Fruit fly (Drosophila melanogaster) whole organism, wandering third instar larva: ENCODE results near the gene CG13471.
A peak's percentile ranks its signal among the peaks of the same experiment; 100 is the strongest.

Experiments
- Abd-B ChIP-seq: fragments of >200 bp; optimal IDR thresholded peaks from 2 replicates; lab custom pipeline; 2017; ENCODE audit warnings: missing biosample characterization, missing genetic modification characterization
- CG32264 ChIP-seq: fragments of 200-800 bp; sonication (Bioruptor generic); optimal IDR thresholded peaks from 2 replicates; lab custom pipeline; 2016; ENCODE audit warnings: missing biosample characterization, missing genetic modification characterization
- CG9705 ChIP-seq: fragments of 200-800 bp; sonication (Bioruptor generic); optimal IDR thresholded peaks from 2 replicates; lab custom pipeline; 2018; ENCODE audit warnings: missing biosample characterization, mild to moderate bottlenecking, missing genetic modification characterization
- CrebA ChIP-seq: fragments of 200-800 bp; sonication (Bioruptor generic); optimal IDR thresholded peaks from 2 replicates; lab custom pipeline; 2016; ENCODE audit warnings: missing biosample characterization, mild to moderate bottlenecking, missing genetic modification characterization, borderline replicate concordance
- Dfd ChIP-seq: fragments of >200 bp; optimal IDR thresholded peaks from 2 replicates; lab custom pipeline; 2017; ENCODE audit warnings: missing biosample characterization, missing genetic modification characterization
- Dif ChIP-seq: fragments of 200-275, 200-300 bp; sonication (Bioruptor generic); optimal IDR thresholded peaks from 2 replicates; lab custom pipeline; 2018; ENCODE audit warnings: missing biosample characterization, missing genetic modification characterization; ENCODE audit not compliant: partially characterized antibody
- GATAd ChIP-seq: sonication (Bioruptor generic); optimal IDR thresholded peaks from 2 replicates; lab custom pipeline; 2016; ENCODE audit warnings: missing biosample characterization, missing genetic modification characterization
- HLH106 ChIP-seq: fragments of 200-800 bp; optimal IDR thresholded peaks from 3 replicates; lab custom pipeline; 2019; ENCODE audit warnings: missing biosample characterization, mild to moderate bottlenecking, missing genetic modification characterization, moderate library complexity
- Hnf4 ChIP-seq: fragments of 200-800 bp; sonication (Bioruptor generic); optimal IDR thresholded peaks from 2 replicates; lab custom pipeline; 2016; ENCODE audit warnings: missing biosample characterization, mild to moderate bottlenecking, missing genetic modification characterization
- Hr78 ChIP-seq: fragments of >200 bp; optimal IDR thresholded peaks from 2 replicates; lab custom pipeline; 2017; ENCODE audit warnings: missing biosample characterization, missing genetic modification characterization
- Hr83 ChIP-seq: fragments of 200-300 bp; sonication (Bioruptor generic); optimal IDR thresholded peaks from 2 replicates; lab custom pipeline; 2016; ENCODE audit warnings: missing biosample characterization, mild to moderate bottlenecking, missing genetic modification characterization, moderate library complexity; ENCODE audit not compliant: poor library complexity, severe bottlenecking
- Jra ChIP-seq: sonication (Bioruptor generic); optimal IDR thresholded peaks from 2 replicates; lab custom pipeline; 2016; ENCODE audit warnings: missing biosample characterization, missing genetic modification characterization
- Mio ChIP-seq: sonication (Bioruptor generic); optimal IDR thresholded peaks from 2 replicates; lab custom pipeline; 2016; ENCODE audit warnings: missing biosample characterization, missing genetic modification characterization
- Myc ChIP-seq: fragments of >200 bp; optimal IDR thresholded peaks from 2 replicates; lab custom pipeline; 2017
- N ChIP-seq: fragments of >200 bp; optimal IDR thresholded peaks from 2 replicates; lab custom pipeline; 2018; ENCODE audit warnings: missing biosample characterization, missing external identifiers, missing genetic modification characterization
- OdsH ChIP-seq: fragments of 200-800 bp; sonication (Bioruptor generic); optimal IDR thresholded peaks from 2 replicates; lab custom pipeline; 2016; ENCODE audit warnings: missing biosample characterization, mild to moderate bottlenecking, missing genetic modification characterization
- Rel ChIP-seq, 2 experiments: fragments of 200-800 bp; sonication (Bioruptor generic) in 1 of 2; optimal IDR thresholded peaks; 2 replicates in 1 of 2; 3 replicates in 1 of 2; lab custom pipeline; 2016 to 2019; ENCODE audit warnings: mild to moderate bottlenecking in 2 of 2, missing biosample characterization in 2 of 2, missing genetic modification characterization in 2 of 2, moderate library complexity in 1 of 2
- Sp1 ChIP-seq: fragments of 200-800 bp; sonication (Bioruptor generic); optimal IDR thresholded peaks from 3 replicates; lab custom pipeline; 2019; ENCODE audit warnings: missing biosample characterization, mild to moderate bottlenecking, missing genetic modification characterization, moderate library complexity
- Vsx2 ChIP-seq: fragments of 200-300, 225-300 bp; sonication (Bioruptor generic); optimal IDR thresholded peaks from 2 replicates; lab custom pipeline; 2018; ENCODE audit warnings: missing biosample characterization, missing genetic modification characterization; ENCODE audit not compliant: partially characterized antibody
- br ChIP-seq: fragments of 200-800 bp; sonication (Bioruptor generic); optimal IDR thresholded peaks from 2 replicates; lab custom pipeline; 2016; ENCODE audit warnings: missing biosample characterization, missing genetic modification characterization
- brk ChIP-seq: fragments of 200-800 bp; sonication (Bioruptor generic); optimal IDR thresholded peaks from 2 replicates; lab custom pipeline; 2016; ENCODE audit warnings: missing biosample characterization, mild to moderate bottlenecking, missing genetic modification characterization
- dl ChIP-seq, 2 experiments: fragments of 175-275, 200-275 bp in 1 of 2; fragments of 200-275 bp in 1 of 2; sonication (Bioruptor generic); optimal IDR thresholded peaks; lab custom pipeline; 2018; ENCODE audit warnings: mild to moderate bottlenecking in 2 of 2, missing biosample characterization in 2 of 2, missing genetic modification characterization in 2 of 2, moderate library complexity in 2 of 2; ENCODE audit not compliant: partially characterized antibody in 2 of 2, insufficient read depth in 1 of 2
- dmrt93B ChIP-seq: fragments of 200-800 bp; sonication (Bioruptor generic); optimal IDR thresholded peaks from 2 replicates; lab custom pipeline; 2018; ENCODE audit warnings: missing biosample characterization, mild to moderate bottlenecking, missing genetic modification characterization
- dsf ChIP-seq: sonication (Bioruptor generic); optimal IDR thresholded peaks from 2 replicates; lab custom pipeline; 2016; ENCODE audit warnings: missing biosample characterization, missing genetic modification characterization, borderline replicate concordance
- ey ChIP-seq: fragments of 200-800 bp; sonication (Bioruptor generic); optimal IDR thresholded peaks from 2 replicates; lab custom pipeline; 2016; ENCODE audit warnings: missing biosample characterization, missing genetic modification characterization
- foxo ChIP-seq, 2 experiments: fragments of 200-800 bp; sonication (Bioruptor generic); optimal IDR thresholded peaks; 2 replicates in 1 of 2; 3 replicates in 1 of 2; lab custom pipeline; 2016 to 2017; ENCODE audit warnings: missing biosample characterization in 2 of 2, missing genetic modification characterization in 2 of 2
- fru ChIP-seq: fragments of 200-800 bp; sonication (Bioruptor generic); optimal IDR thresholded peaks from 3 replicates; lab custom pipeline; 2016; ENCODE audit warnings: missing biosample characterization, mild to moderate bottlenecking, missing genetic modification characterization
- h ChIP-seq: fragments of 200-800 bp; sonication (Bioruptor generic); optimal IDR thresholded peaks from 3 replicates; lab custom pipeline; 2016; ENCODE audit warnings: missing biosample characterization, mild to moderate bottlenecking, missing genetic modification characterization
- jim ChIP-seq: fragments of 175-275, 200-325 bp; sonication (Bioruptor generic); optimal IDR thresholded peaks from 2 replicates; lab custom pipeline; 2016; ENCODE audit warnings: missing biosample characterization, mild to moderate bottlenecking, missing genetic modification characterization
- lola ChIP-seq: fragments of >200 bp; optimal IDR thresholded peaks from 2 replicates; lab custom pipeline; 2017; ENCODE audit warnings: missing biosample characterization, missing genetic modification characterization
- pan ChIP-seq: fragments of >200 bp; optimal IDR thresholded peaks from 2 replicates; lab custom pipeline; 2017
- psq ChIP-seq: fragments of 200-800 bp; sonication (Bioruptor generic); optimal IDR thresholded peaks from 3 replicates; lab custom pipeline; 2017; ENCODE audit warnings: missing biosample characterization, mild to moderate bottlenecking, missing genetic modification characterization, moderate library complexity
- rgr ChIP-seq: fragments of 200-800 bp; sonication (Bioruptor generic); optimal IDR thresholded peaks from 3 replicates; lab custom pipeline; 2016; ENCODE audit warnings: missing biosample characterization, mild to moderate bottlenecking, missing genetic modification characterization
- sage ChIP-seq: fragments of 200-800 bp; sonication (Bioruptor generic); optimal IDR thresholded peaks from 2 replicates; lab custom pipeline; 2016; ENCODE audit warnings: missing biosample characterization, mild to moderate bottlenecking, missing genetic modification characterization
- sv ChIP-seq: fragments of 200-800 bp; sonication (Bioruptor generic); optimal IDR thresholded peaks from 3 replicates; lab custom pipeline; 2016; ENCODE audit warnings: missing biosample characterization, missing genetic modification characterization
- usp ChIP-seq: fragments of >200 bp; optimal IDR thresholded peaks from 2 replicates; lab custom pipeline; 2017; ENCODE audit warnings: missing biosample characterization, missing genetic modification characterization
- woc ChIP-seq: sonication (Bioruptor generic); optimal IDR thresholded peaks from 2 replicates; lab custom pipeline; 2016; ENCODE audit warnings: missing biosample characterization, mild to moderate bottlenecking, missing genetic modification characterization

Gene CG13471

DNA sequence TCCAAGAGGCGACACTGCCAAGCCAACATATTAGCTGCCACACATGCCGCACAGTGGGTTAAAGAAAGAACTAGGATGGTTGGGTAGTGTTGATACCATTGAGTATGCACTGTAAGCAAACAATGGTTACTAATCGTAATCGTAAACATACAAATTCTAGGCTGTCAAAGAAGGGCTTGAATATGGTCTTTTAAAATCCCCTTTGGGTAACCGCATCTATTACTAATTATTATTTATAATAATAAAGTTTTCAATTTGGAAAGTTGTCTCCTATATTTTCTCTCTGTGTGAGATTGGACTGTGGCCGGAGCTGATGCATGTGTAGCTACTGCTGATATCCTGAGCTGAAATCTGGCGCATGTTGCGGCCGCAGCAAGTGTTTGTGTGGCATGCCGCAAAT is 1.5 kb downstream of the CG13471 start:
- TF ChIP-seq Hr83 (GFP tag; lab: Kevin White, UChicago), result no peak
- no peak for TF ChIP-seq pan (lab: Kevin White, UChicago)
- no peak for TF ChIP-seq Mio (GFP tag; lab: Kevin White, UChicago)
- TF ChIP-seq h, result no peak
- TF ChIP-seq GATAd (GFP tag; lab: Kevin White, UChicago), result no peak
- no peak for TF ChIP-seq br (GFP tag; lab: Kevin White, UChicago)
- no peak for TF ChIP-seq Myc (lab: Kevin White, UChicago)
- TF ChIP-seq dsf (GFP tag; lab: Kevin White, UChicago), result no peak
- TF ChIP-seq dl (GFP tag; optimal IDR thresholded peaks at IDR 0.05; lab: Kevin White, UChicago; ENCODE audit: insufficient read depth in 1 of 2, partially characterized antibody in 2 of 2), result no peak
- TF ChIP-seq Sp1, result no peak
- TF ChIP-seq jim, result no peak
- TF ChIP-seq Dif (GFP tag; lab: Kevin White, UChicago), result no peak
- no peak for TF ChIP-seq HLH106
- TF ChIP-seq woc (GFP tag; lab: Kevin White, UChicago), result no peak
- no peak for TF ChIP-seq dmrt93B (GFP tag; lab: Kevin White, UChicago)
- no peak for TF ChIP-seq Hnf4 (GFP tag; lab: Kevin White, UChicago)
- no peak for TF ChIP-seq Vsx2
- TF ChIP-seq ey (GFP tag; lab: Kevin White, UChicago), result no peak
- TF ChIP-seq CrebA, result no peak

DNA sequence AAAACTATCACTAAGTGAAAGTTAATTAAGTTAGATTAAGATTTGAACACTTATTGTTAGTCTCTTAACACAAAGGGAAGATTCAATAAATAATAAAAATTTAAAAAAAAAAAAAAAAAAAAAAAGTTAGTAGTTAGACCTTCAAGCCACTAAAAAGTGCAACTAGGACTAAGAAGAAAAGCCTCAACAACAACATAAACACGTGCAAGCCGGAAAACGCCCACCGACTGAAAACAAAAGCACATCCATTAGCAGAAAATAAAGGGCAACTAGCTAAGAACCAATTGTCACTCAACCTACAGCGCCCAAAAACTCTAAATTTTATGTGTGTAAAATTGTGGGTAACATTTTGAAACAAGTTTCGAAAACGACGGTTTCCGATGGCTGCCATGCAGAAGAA is 4.9 kb downstream of the CG13471 start, which contains the start of gene CG13473:
CG13473 (plus strand) TSS at position 301 of the 400 bp plus-strand sequence.
- no peak for TF ChIP-seq HLH106
- TF ChIP-seq Rel (GFP tag; optimal IDR thresholded peaks at IDR 0.05; lab: Kevin White, UChicago), result no peak
- TF ChIP-seq Rel (tag; optimal IDR thresholded peaks at IDR 0.05; lab: Kevin White, UChicago), result no peak
- no peak for TF ChIP-seq lola
- TF ChIP-seq sage (GFP tag; lab: Kevin White, UChicago), result no peak
- no peak for TF ChIP-seq dmrt93B (GFP tag; lab: Kevin White, UChicago)
- TF ChIP-seq Mio (GFP tag; lab: Kevin White, UChicago), result no peak
- no peak for TF ChIP-seq rgr (GFP tag; lab: Kevin White, UChicago)
- no peak for TF ChIP-seq woc (GFP tag; lab: Kevin White, UChicago)
- no peak for TF ChIP-seq Jra (GFP tag; lab: Kevin White, UChicago)
- no peak for TF ChIP-seq jim
- TF ChIP-seq pan (lab: Kevin White, UChicago), result no peak
- no peak for TF ChIP-seq dsf (GFP tag; lab: Kevin White, UChicago)
- no peak for TF ChIP-seq N (GFP tag; lab: Kevin White, UChicago)
- no peak for TF ChIP-seq Vsx2
- no peak for TF ChIP-seq Sp1
- no peak for TF ChIP-seq Hr83 (GFP tag; lab: Kevin White, UChicago)
- no peak for TF ChIP-seq Dif (GFP tag; lab: Kevin White, UChicago)
- TF ChIP-seq brk (GFP tag; lab: Kevin White, UChicago), result no peak
- no peak for TF ChIP-seq OdsH (GFP tag; lab: Kevin White, UChicago)
- TF ChIP-seq GATAd (GFP tag; lab: Kevin White, UChicago), result no peak
- TF ChIP-seq, all 38 proteins: peak for 0

DNA sequence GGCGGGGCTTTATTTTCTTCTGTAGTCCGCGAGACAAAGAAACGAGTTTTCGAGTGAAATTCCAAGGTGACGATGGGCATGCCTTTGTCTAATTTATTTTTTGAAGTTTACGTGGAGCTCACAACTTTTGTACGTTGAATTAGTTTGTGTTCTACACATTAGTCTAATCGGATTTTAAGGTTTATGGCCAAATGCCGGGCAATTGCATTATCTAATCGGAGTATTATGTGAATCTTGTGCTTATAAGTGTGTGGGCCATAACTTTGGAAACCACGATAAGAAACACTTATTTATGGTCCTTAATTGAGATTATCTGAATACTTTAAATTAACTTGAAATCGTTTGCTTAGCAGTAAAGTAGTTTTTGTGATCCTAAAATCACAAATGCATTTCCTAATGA is 20.5 kb downstream of the CG13471 start:
- TF ChIP-seq Hnf4 (GFP tag; lab: Kevin White, UChicago) (no peak), fru (no peak), CG32264 (GFP tag; lab: Kevin White, UChicago) (no peak), Abd-B (GFP tag; lab: Kevin White, UChicago) (no peak), Hr78 (no peak), lola (no peak), N (GFP tag; lab: Kevin White, UChicago) (no peak), GATAd (GFP tag; lab: Kevin White, UChicago) (no peak), CG9705 (GFP tag; lab: Kevin White, UChicago) (no peak), Mio (GFP tag; lab: Kevin White, UChicago) (no peak), usp (GFP tag; lab: Kevin White, UChicago) (no peak)

DNA sequence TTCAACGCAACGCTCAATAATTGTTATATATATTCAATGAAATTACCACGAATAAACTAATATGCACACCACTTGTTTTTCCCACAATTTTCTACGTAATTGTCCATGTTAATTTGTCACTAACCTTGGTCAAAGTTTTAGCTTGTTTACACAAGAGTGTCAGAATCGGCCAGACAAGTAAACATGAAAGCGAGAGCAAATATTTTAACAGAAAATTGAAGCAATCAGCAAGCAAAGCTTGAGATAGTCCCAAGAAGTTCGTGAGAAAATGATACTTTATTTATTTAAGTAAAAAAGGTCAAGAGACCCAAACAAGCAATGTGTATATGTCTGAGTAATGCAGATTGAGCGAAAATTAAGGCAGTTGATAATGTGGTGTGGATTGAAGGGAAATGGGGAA is 25.3 kb downstream of the CG13471 start:
- TF ChIP-seq dl (GFP tag; optimal IDR thresholded peaks at IDR 0.05; lab: Kevin White, UChicago; ENCODE audit: insufficient read depth in 1 of 2, partially characterized antibody in 2 of 2), result no peak
- TF ChIP-seq Sp1, result no peak
- no peak for TF ChIP-seq Mio (GFP tag; lab: Kevin White, UChicago)
- no peak for TF ChIP-seq sv (GFP tag; lab: Kevin White, UChicago)
- peak; percentile 45 for TF ChIP-seq fru
- TF ChIP-seq foxo (GFP tag; optimal IDR thresholded peaks at IDR 0.05; lab: Kevin White, UChicago), result peak in 1 of 2 experiments; percentile 41
- peak; percentile 76 for TF ChIP-seq Hnf4 (GFP tag; lab: Kevin White, UChicago)
- peak; percentile 42 for TF ChIP-seq CG32264 (GFP tag; lab: Kevin White, UChicago)
- TF ChIP-seq Rel (GFP tag; optimal IDR thresholded peaks at IDR 0.05; lab: Kevin White, UChicago), result no peak
- no peak for TF ChIP-seq Rel (tag; optimal IDR thresholded peaks at IDR 0.05; lab: Kevin White, UChicago)
- TF ChIP-seq Dfd (GFP tag; lab: Kevin White, UChicago), result no peak
- TF ChIP-seq Hr78, result no peak
- TF ChIP-seq CG9705 (GFP tag; lab: Kevin White, UChicago), result no peak
- TF ChIP-seq br (GFP tag; lab: Kevin White, UChicago), result peak; percentile 39
- TF ChIP-seq Abd-B (GFP tag; lab: Kevin White, UChicago), result no peak
- no peak for TF ChIP-seq N (GFP tag; lab: Kevin White, UChicago)
- TF ChIP-seq h, result peak; percentile 54
- TF ChIP-seq Jra (GFP tag; lab: Kevin White, UChicago), result no peak
- TF ChIP-seq woc (GFP tag; lab: Kevin White, UChicago), result no peak
- TF ChIP-seq Myc (lab: Kevin White, UChicago), result no peak
- TF ChIP-seq psq (GFP tag; lab: Kevin White, UChicago), result peak; percentile 31
- TF ChIP-seq HLH106, result no peak
- no peak for TF ChIP-seq dmrt93B (GFP tag; lab: Kevin White, UChicago)
- peak; percentile 24 for TF ChIP-seq GATAd (GFP tag; lab: Kevin White, UChicago)
- no peak for TF ChIP-seq Vsx2
- no peak for TF ChIP-seq pan (lab: Kevin White, UChicago)
- peak; percentile 73 for TF ChIP-seq Hr83 (GFP tag; lab: Kevin White, UChicago)
- TF ChIP-seq sage (GFP tag; lab: Kevin White, UChicago), result no peak
- TF ChIP-seq rgr (GFP tag; lab: Kevin White, UChicago), result peak; percentile 64
- TF ChIP-seq Dif (GFP tag; lab: Kevin White, UChicago), result no peak
- no peak for TF ChIP-seq lola
